Worm (Caenorhabditis elegans) whole organism, L2 larva: ENCODE results near the gene F52H2.1.

ENCODE experiments used
- nhr-11 ChIP-seq: fragments of 150-350 bp; optimal IDR thresholded peaks from 2 replicates; lab custom pipeline; 2014; ENCODE audit warnings: missing biosample characterization, missing genetic modification characterization
- ztf-11 ChIP-seq: sonication (generic microtip); optimal IDR thresholded peaks from 2 replicates; lab custom pipeline; 2017; ENCODE audit warnings: missing biosample characterization, missing genetic modification characterization

DNA sequence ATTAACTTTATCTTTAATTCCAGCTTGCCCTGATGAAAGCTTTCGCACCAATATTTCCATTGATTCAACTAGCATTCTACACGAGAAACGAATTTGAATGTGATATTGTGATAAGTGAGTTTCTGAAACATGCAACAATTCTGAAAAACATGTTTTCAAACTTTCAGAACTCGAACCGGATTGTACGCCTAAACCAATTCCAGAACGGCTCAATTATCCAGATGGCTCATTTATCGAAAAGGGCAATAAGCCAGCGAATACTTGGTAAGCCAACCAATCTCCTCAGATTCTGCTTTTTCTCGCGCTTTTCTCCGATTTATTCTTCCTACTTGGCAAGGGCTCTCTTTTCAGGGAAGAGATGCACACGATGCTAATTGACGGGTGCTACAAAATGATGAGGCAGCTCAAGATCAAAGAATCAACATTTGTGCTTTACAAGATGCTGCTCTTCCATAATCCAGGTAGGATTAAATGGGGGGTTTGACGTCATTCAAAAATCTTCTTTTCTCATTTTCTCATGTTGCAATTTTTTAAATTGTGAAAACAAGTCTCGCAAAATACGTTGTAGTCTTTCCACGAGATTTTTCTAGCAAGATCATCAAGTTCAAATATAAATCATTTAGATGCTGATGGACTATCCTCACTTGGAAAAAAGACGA is 31.6 kb downstream of the F52H2.1 start:
- TF ChIP-seq nhr-11 (tag; lab: Kevin White, UChicago) (no peak), ztf-11 (tag; lab: Kevin White, UChicago) (no peak)
